Worm (Caenorhabditis elegans): ENCODE results near the gene Y65A5A.24.

Y65A5A.24 gene

DNA sequence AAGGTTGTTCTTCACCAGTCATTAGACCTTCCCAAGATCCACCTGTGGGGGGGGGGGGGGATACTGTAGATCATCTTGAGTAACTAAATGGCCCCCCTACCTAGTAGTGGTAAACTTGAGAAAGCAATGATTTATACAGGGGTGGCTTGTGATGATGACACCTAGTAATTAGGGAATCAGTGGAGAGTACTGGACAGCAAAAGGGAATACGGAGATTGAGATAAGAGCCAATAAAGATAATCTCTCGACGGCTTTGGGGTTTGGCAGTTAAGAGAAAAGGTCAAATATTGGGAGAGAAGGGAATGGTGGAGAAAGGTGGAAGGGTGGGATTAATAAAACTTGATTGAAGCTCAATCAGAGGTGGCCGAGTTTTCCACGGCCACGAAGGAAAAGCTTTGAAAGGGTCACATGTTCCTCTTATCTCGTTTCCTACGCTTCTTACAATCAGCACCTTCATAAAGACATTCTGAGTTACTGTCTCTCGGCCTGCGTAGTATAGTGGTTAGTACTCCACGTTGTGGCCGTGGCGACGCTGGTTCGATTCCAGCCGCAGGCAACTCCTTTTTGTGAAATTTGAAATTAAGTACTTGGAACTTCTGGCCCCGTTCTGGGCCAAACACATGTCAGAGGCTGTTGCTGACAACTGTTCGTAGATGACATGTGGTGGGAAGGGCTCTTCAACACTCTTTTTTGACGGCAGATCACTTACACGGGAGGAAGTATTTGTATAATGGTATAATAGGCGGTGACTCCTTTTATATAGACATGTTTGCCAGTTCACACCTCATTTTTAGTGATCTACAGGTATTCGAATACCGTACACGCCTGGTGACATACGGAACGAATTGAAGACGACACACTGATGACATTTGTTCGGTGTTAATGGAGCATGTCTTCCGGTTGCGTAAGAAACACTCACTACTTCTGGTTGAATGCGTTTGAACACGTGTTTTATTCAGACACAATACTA, 6.9 kb downstream of the Y65A5A.24 start (continued):
- TF ChIP-seq sdz-38 (tag; optimal IDR thresholded peaks at IDR 0.05): no peak
- TF ChIP-seq dpl-1 (GFP tag; optimal IDR thresholded peaks at IDR 0.05): no peak
- peak; percentile 86 for TF ChIP-seq ztf-18 (tag; optimal IDR thresholded peaks at IDR 0.05)
- TF ChIP-seq dox-1 (GFP tag; IDR thresholded peaks at IDR 0.05): peak; percentile 79
- TF ChIP-seq mxl-1 (tag; optimal IDR thresholded peaks at IDR 0.05): peak; percentile 61
- no peak for TF ChIP-seq aptf-2 (GFP tag; conservative IDR thresholded peaks at IDR 0.05)
- no peak for TF ChIP-seq bed-2 (GFP tag; IDR thresholded peaks at IDR 0.05)
- peak; percentile 80; the same call in 1 of the 2 replicates for TF ChIP-seq ztf-25 (GFP tag; IDR thresholded peaks at IDR 0.05)
- no peak for TF ChIP-seq egl-18 (GFP tag; IDR thresholded peaks at IDR 0.05)
- peak; percentile 90 for TF ChIP-seq nhr-90 (tag; optimal IDR thresholded peaks at IDR 0.05)
- no peak for TF ChIP-seq repo-1 (tag; optimal IDR thresholded peaks at IDR 0.05)
- no peak for TF ChIP-seq nfya-1 (tag; optimal IDR thresholded peaks at IDR 0.05; ENCODE audit: borderline replicate concordance, insufficient read depth)
- peak; percentile 68 for TF ChIP-seq snpc-3.4 (tag; optimal IDR thresholded peaks at IDR 0.05)
- TF ChIP-seq Y53G8AR.9 (GFP tag; conservative IDR thresholded peaks at IDR 0.05): no peak
- no peak for TF ChIP-seq F37B4.10 (GFP tag; IDR thresholded peaks at IDR 0.05)
- peak; percentile 44; the same call in 1 of the 2 replicates for TF ChIP-seq mcd-1 (GFP tag; IDR thresholded peaks at IDR 0.05)
- TF ChIP-seq chd-7 (tag; optimal IDR thresholded peaks at IDR 0.05): peak; percentile 25
- peak; percentile 50 for TF ChIP-seq rcor-1 (GFP tag; IDR thresholded peaks at IDR 0.05)
- TF ChIP-seq lin-26 (GFP tag; IDR thresholded peaks at IDR 0.05): peak; percentile 95
- peak; percentile 39 for TF ChIP-seq hrde-1 (tag; optimal IDR thresholded peaks at IDR 0.05; ENCODE audit: borderline replicate concordance)
- TF ChIP-seq Y56A3A.18 (GFP tag; IDR thresholded peaks at IDR 0.05): no peak
- TF ChIP-seq ceh-27 (GFP tag; optimal IDR thresholded peaks at IDR 0.05): peak; percentile 28
- TF ChIP-seq nhr-80 (tag; optimal IDR thresholded peaks at IDR 0.05): peak; percentile 15
- peak; percentile 46 for TF ChIP-seq mes-4 (tag; optimal IDR thresholded peaks at IDR 0.05)
- no peak for TF ChIP-seq C17E4.6 (GFP tag; IDR thresholded peaks at IDR 0.05)
- no peak for TF ChIP-seq lsy-27 (tag; optimal IDR thresholded peaks at IDR 0.05; ENCODE audit: borderline replicate concordance, insufficient read depth)
- peak; percentile 52 for TF ChIP-seq tbx-9 (tag; optimal IDR thresholded peaks at IDR 0.05; ENCODE audit: borderline replicate concordance)
- TF ChIP-seq ceh-58 (GFP tag; IDR thresholded peaks at IDR 0.05): no peak
- no peak for TF ChIP-seq fkh-3 (tag; optimal IDR thresholded peaks at IDR 0.05)
- no peak for TF ChIP-seq ama-1 (optimal IDR thresholded peaks at IDR 0.05)
- TF ChIP-seq ama-1 (GFP tag; optimal IDR thresholded peaks at IDR 0.05): peak; percentile 72 to 83
- no peak for TF ChIP-seq madf-3 (GFP tag; IDR thresholded peaks at IDR 0.05)
- no peak for TF ChIP-seq lir-1 (GFP tag; conservative IDR thresholded peaks at IDR 0.05)
- no peak for TF ChIP-seq akir-1 (GFP tag; optimal IDR thresholded peaks at IDR 0.05)
- peak; percentile 69 for TF ChIP-seq snpc-1.3 (tag; optimal IDR thresholded peaks at IDR 0.05; ENCODE audit: insufficient read depth)
- TF ChIP-seq Y95B8A.8 (GFP tag; IDR thresholded peaks at IDR 0.05): 0 out of 2 replicates have a peak, but pooled peaks have one; percentile 51
- peak; percentile 99 for TF ChIP-seq tbp1 (GFP tag; optimal IDR thresholded peaks at IDR 0.05)
- peak; percentile 57 for TF ChIP-seq madf-10 (tag; optimal IDR thresholded peaks at IDR 0.05)
- 0 out of 2 replicates have a peak, but pooled peaks have one; percentile 37 for TF ChIP-seq B0336.3 (GFP tag; IDR thresholded peaks at IDR 0.05)
- no peak for TF ChIP-seq unc-62 (GFP tag; optimal IDR thresholded peaks at IDR 0.05)
- peak; percentile 50 for TF ChIP-seq F49E8.2 (tag; optimal IDR thresholded peaks at IDR 0.05; ENCODE audit: insufficient read depth)
- peak; percentile 68 for TF ChIP-seq athp-1 (tag; optimal IDR thresholded peaks at IDR 0.05)
- peak; percentile 92 for TF ChIP-seq die-1 (tag; optimal IDR thresholded peaks at IDR 0.05)
- peak; percentile 48; the same call in 1 of the 2 replicates for TF ChIP-seq madf-6 (GFP tag; IDR thresholded peaks at IDR 0.05)
- no peak for TF ChIP-seq hlh-26 (GFP tag; conservative IDR thresholded peaks at IDR 0.05)
- no peak for TF ChIP-seq nfya-2 (GFP tag; IDR thresholded peaks at IDR 0.05)
